Worm (Caenorhabditis elegans) whole organism, L1 larva: ENCODE data around the gene fust-1.

Experiments
- elt-3 ChIP-seq, 6 experiments: fragments of 150-350 bp in 1 of 6; sonication (generic microtip); optimal IDR thresholded peaks; 2 replicates each; lab custom pipeline; 2017 to 2018; ENCODE audit warnings: missing biosample characterization in 6 of 6, missing genetic modification characterization in 6 of 6, inconsistent platforms in 1 of 6
- nhr-28 ChIP-seq: fragments of 150-350 bp; optimal IDR thresholded peaks from 2 replicates; lab custom pipeline; 2014; ENCODE audit warnings: missing biosample characterization, missing genetic modification characterization
- sptf-1 ChIP-seq: fragments of 150-350 bp; optimal IDR thresholded peaks from 2 replicates; lab custom pipeline; 2014; ENCODE audit warnings: missing biosample characterization, missing genetic modification characterization
- tbx-2 ChIP-seq: sonication (generic microtip); optimal IDR thresholded peaks from 2 replicates; lab custom pipeline; 2016; ENCODE audit warnings: missing genetic modification characterization, missing compliant biosample characterization
- unc-98 ChIP-seq: fragments of 200-800 bp; sonication (Bioruptor generic); IDR thresholded peaks from 2 replicates; pipeline ENCODE4 v1.3.6; 2022; ENCODE audit warnings: missing genetic modification characterization, missing compliant biosample characterization

DNA sequence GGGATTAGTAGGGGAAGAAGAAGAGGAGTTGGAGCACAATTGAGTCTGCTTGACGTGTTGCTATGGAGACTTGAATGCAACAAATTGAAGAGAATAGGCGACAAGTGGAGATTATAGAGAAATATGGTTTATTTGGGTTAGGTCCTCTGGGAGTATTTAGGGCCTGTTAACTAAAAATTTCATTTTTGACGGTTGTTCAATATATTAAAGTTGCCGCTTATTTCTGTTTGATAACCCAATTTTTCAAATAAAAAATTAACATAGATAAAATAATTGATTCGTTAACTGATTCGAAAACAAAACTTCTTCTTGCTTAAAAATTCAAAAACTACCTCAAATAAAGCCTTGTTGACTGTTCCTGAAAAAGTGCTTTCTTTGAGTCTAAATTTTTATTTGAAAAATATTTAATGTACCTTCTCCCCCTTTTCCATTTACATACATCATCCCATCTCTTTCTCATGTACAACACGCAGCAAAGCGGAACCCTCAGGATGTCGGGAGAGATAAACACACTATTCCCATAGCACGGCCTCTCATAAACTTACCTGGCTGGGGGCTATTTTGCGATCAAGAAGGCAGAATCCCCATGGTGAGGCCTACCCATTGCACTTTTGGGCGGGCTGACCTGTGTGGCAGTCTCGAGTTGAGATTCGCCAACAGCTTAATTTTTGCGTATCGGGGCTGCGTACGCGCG, 19.1 kb downstream of the fust-1 start, which contains the start of gene dyf-13:
- no peak for TF ChIP-seq tbx-2 (tag; lab: Kevin White, UChicago)
- no peak for TF ChIP-seq elt-3 (tag; optimal IDR thresholded peaks at IDR 0.05; lab: Kevin White, UChicago)
- no peak for TF ChIP-seq sptf-1 (tag; lab: Kevin White, UChicago)
- no peak for TF ChIP-seq unc-98 (GFP tag; lab: Robert Waterston, UW)
- no peak for TF ChIP-seq nhr-28
